Fruit fly (Drosophila melanogaster) whole organism, embryonic: ENCODE results near the gene CG3632.

Source experiments
- Aef1 ChIP-seq: fragments of 200-800 bp; sonication (Bioruptor generic); IDR thresholded peaks from 3 replicates; pipeline ENCODE4 v1.3.6; 2022; ENCODE audit warnings: missing biosample characterization, missing genetic modification characterization
- Antp ChIP-seq: fragments of 200-800 bp; sonication (Bioruptor generic); optimal IDR thresholded peaks from 3 replicates; lab custom pipeline; 2016; ENCODE audit warnings: missing biosample characterization, missing genetic modification characterization
- Atf6 ChIP-seq: fragments of 200-800 bp; sonication (Bioruptor generic); IDR thresholded peaks from 2 replicates; pipeline ENCODE4 v1.3.6; 2022; ENCODE audit warnings: missing biosample characterization, missing genetic modification characterization
- CG10366 ChIP-seq: fragments of 200-800 bp; sonication (Bioruptor generic); IDR thresholded peaks from 2 replicates; pipeline ENCODE4 v1.3.6; 2022; ENCODE audit warnings: missing biosample characterization, missing genetic modification characterization
- CG10431 ChIP-seq: fragments of 200-800 bp; sonication (Bioruptor generic); optimal IDR thresholded peaks from 3 replicates; lab custom pipeline; 2018; ENCODE audit warnings: missing biosample characterization, mild to moderate bottlenecking, missing genetic modification characterization
- CG10462 ChIP-seq: fragments of 200-800 bp; sonication (Bioruptor generic); optimal IDR thresholded peaks from 2 replicates; lab custom pipeline; 2016; ENCODE audit warnings: missing biosample characterization, missing genetic modification characterization
- CG10543 ChIP-seq: fragments of 200-800 bp; sonication (Bioruptor generic); optimal IDR thresholded peaks from 3 replicates; lab custom pipeline; 2017; ENCODE audit warnings: missing biosample characterization, mild to moderate bottlenecking, missing genetic modification characterization, moderate library complexity
- CG11093 ChIP-seq: fragments of 200-800 bp; sonication (Bioruptor generic); IDR thresholded peaks from 3 replicates; pipeline ENCODE4 v1.3.6; 2022; ENCODE audit warnings: missing biosample characterization, missing genetic modification characterization
- CG12071 ChIP-seq: fragments of 200-800 bp; sonication (Bioruptor generic); optimal IDR thresholded peaks from 3 replicates; lab custom pipeline; 2018; ENCODE audit warnings: missing biosample characterization, mild to moderate bottlenecking, missing genetic modification characterization
- CG12659 ChIP-seq: fragments of 200-800 bp; sonication (Bioruptor generic); optimal IDR thresholded peaks from 3 replicates; lab custom pipeline; 2017; ENCODE audit warnings: mild to moderate bottlenecking, missing biosample characterization, missing genetic modification reagents, missing genetic modification characterization
- CG12744 ChIP-seq: fragments of 200-800 bp; sonication (Bioruptor generic); optimal IDR thresholded peaks from 2 replicates; lab custom pipeline; 2016; ENCODE audit warnings: missing biosample characterization, missing genetic modification characterization
- CG12942 ChIP-seq: fragments of 200-800 bp; sonication (Bioruptor generic); optimal IDR thresholded peaks from 3 replicates; lab custom pipeline; 2016; ENCODE audit warnings: missing biosample characterization, missing genetic modification characterization
- CG1792 ChIP-seq: fragments of 200-800 bp; sonication (Bioruptor generic); optimal IDR thresholded peaks from 2 replicates; lab custom pipeline; 2016; ENCODE audit warnings: missing biosample characterization, missing genetic modification characterization
- CG18599 ChIP-seq: fragments of 200-800 bp; sonication (Bioruptor generic); optimal IDR thresholded peaks from 3 replicates; lab custom pipeline; 2017; ENCODE audit warnings: missing biosample characterization, missing genetic modification characterization, mild to moderate bottlenecking, moderate library complexity, missing genetic modification reagents
- CG2199 ChIP-seq: fragments of 200-800 bp; sonication (Bioruptor generic); IDR thresholded peaks from 3 replicates; pipeline ENCODE4 v1.3.6; 2022; ENCODE audit warnings: missing biosample characterization, missing genetic modification characterization
- CG30020 ChIP-seq: fragments of 200-800 bp; optimal IDR thresholded peaks from 2 replicates; lab custom pipeline; 2019; ENCODE audit warnings: missing biosample characterization, mild to moderate bottlenecking, missing genetic modification characterization, moderate library complexity
- CG3163 ChIP-seq: fragments of 200-800 bp; sonication (Bioruptor generic); optimal IDR thresholded peaks from 3 replicates; lab custom pipeline; 2016; ENCODE audit warnings: missing biosample characterization, missing genetic modification characterization
- CG32532 ChIP-seq: fragments of 200-800 bp; sonication (Bioruptor generic); IDR thresholded peaks from 2 replicates; pipeline ENCODE4 v1.3.6; 2022; ENCODE audit warnings: missing biosample characterization, missing genetic modification characterization
- CG6683 ChIP-seq: fragments of 200-800 bp; sonication (Bioruptor generic); optimal IDR thresholded peaks from 2 replicates; lab custom pipeline; 2017; ENCODE audit warnings: missing biosample characterization, mild to moderate bottlenecking, missing genetic modification characterization, missing genetic modification reagents
- CG7556 ChIP-seq: fragments of 200-800 bp; sonication (Bioruptor generic); optimal IDR thresholded peaks from 2 replicates; lab custom pipeline; 2017; ENCODE audit warnings: missing biosample characterization, mild to moderate bottlenecking, missing genetic modification characterization
- CG7963 ChIP-seq: fragments of 200-800 bp; sonication (Bioruptor generic); IDR thresholded peaks from 3 replicates; pipeline ENCODE4 v1.3.6; 2022; ENCODE audit warnings: missing biosample characterization, missing genetic modification characterization; ENCODE audit not compliant: partially characterized antibody
- CG8089 ChIP-seq: fragments of 200-800 bp; sonication (Bioruptor generic); optimal IDR thresholded peaks from 3 replicates; lab custom pipeline; 2016; ENCODE audit warnings: missing biosample characterization, missing genetic modification characterization
- CG8944 ChIP-seq: fragments of 200-800 bp; sonication (Bioruptor generic); optimal IDR thresholded peaks from 3 replicates; lab custom pipeline; 2016; ENCODE audit warnings: missing biosample characterization, missing genetic modification characterization
- CG9437 ChIP-seq: fragments of 200-800 bp; sonication (Bioruptor generic); optimal IDR thresholded peaks from 2 replicates; lab custom pipeline; 2018; ENCODE audit warnings: missing biosample characterization, mild to moderate bottlenecking, missing genetic modification characterization
- CG9609 ChIP-seq: fragments of 200-800 bp; sonication (Bioruptor generic); optimal IDR thresholded peaks from 3 replicates; lab custom pipeline; 2016; ENCODE audit warnings: missing biosample characterization, missing genetic modification characterization
- CG9817 ChIP-seq: fragments of 200-800 bp; sonication (Bioruptor generic); optimal IDR thresholded peaks from 2 replicates; lab custom pipeline; 2018; ENCODE audit warnings: missing biosample characterization, mild to moderate bottlenecking, missing genetic modification characterization, moderate library complexity
- Dbx ChIP-seq: fragments of 200-800 bp; sonication (Bioruptor generic); IDR thresholded peaks from 3 replicates; pipeline ENCODE4 v1.3.6; 2022; ENCODE audit warnings: missing biosample characterization, missing genetic modification characterization
- Dp ChIP-seq: fragments of 200-800 bp; sonication (Bioruptor generic); optimal IDR thresholded peaks from 2 replicates; lab custom pipeline; 2018; ENCODE audit warnings: missing biosample characterization, mild to moderate bottlenecking, missing genetic modification characterization, moderate library complexity
- Elba2 ChIP-seq: fragments of 200-800 bp; sonication (Bioruptor generic); optimal IDR thresholded peaks from 3 replicates; lab custom pipeline; 2016; ENCODE audit warnings: missing biosample characterization, missing genetic modification characterization
- Hr39 ChIP-seq: fragments of >200 bp; optimal IDR thresholded peaks from 2 replicates; lab custom pipeline; 2017
- MESR4 ChIP-seq: fragments of 200-800 bp; sonication (Bioruptor generic); optimal IDR thresholded peaks from 2 replicates; lab custom pipeline; 2018; ENCODE audit warnings: missing biosample characterization, mild to moderate bottlenecking, missing genetic modification characterization, moderate library complexity
- Med ChIP-seq: fragments of 200-800 bp; sonication (Bioruptor generic); peaks from one replicate; lab custom pipeline; 2016; ENCODE audit warnings: missing biosample characterization, missing genetic modification characterization, mild to moderate bottlenecking, inconsistent platforms, moderate library complexity
- Myb ChIP-seq: fragments of 200-800 bp; sonication (Bioruptor generic); optimal IDR thresholded peaks from 2 replicates; lab custom pipeline; 2016; ENCODE audit warnings: missing biosample characterization, missing genetic modification characterization
- Nf-YB ChIP-seq: fragments of 200-800 bp; sonication (Bioruptor generic); optimal IDR thresholded peaks from 3 replicates; lab custom pipeline; 2019; ENCODE audit warnings: missing biosample characterization, mild to moderate bottlenecking, missing genetic modification characterization, moderate library complexity
- cad ChIP-seq: fragments of >200 bp; optimal IDR thresholded peaks from 2 replicates; lab custom pipeline; 2017; ENCODE audit warnings: missing biosample characterization, missing genetic modification characterization
- emc ChIP-seq: fragments of 200-800 bp; sonication (Bioruptor generic); optimal IDR thresholded peaks from 2 replicates; lab custom pipeline; 2016; ENCODE audit warnings: missing biosample characterization, missing genetic modification characterization
- eve ChIP-seq, 2 experiments: fragments of >200 bp; optimal IDR thresholded peaks; 2 replicates each; lab custom pipeline; 2017; ENCODE audit warnings: missing biosample characterization in 2 of 2, missing genetic modification characterization in 2 of 2
- fru ChIP-seq: fragments of >200 bp; optimal IDR thresholded peaks from 2 replicates; lab custom pipeline; 2017
- lmd ChIP-seq: fragments of 200-800 bp; sonication (Bioruptor generic); IDR thresholded peaks from 2 replicates; pipeline ENCODE4 v1.3.6; 2022; ENCODE audit warnings: missing biosample characterization, missing genetic modification characterization
- lov ChIP-seq, 2 experiments: fragments of 200-800 bp in 1 of 2; fragments of >200 bp in 1 of 2; sonication (Bioruptor generic) in 1 of 2; IDR thresholded peaks in 1 of 2; optimal IDR thresholded peaks in 1 of 2; 2 replicates in 1 of 2; 3 replicates in 1 of 2; pipeline versions ENCODE4 v1.3.6 to Lab custom; 2017 to 2022; ENCODE audit warnings: missing biosample characterization in 1 of 2, missing genetic modification characterization in 1 of 2
- mld ChIP-seq: fragments of 200-800 bp; sonication (Bioruptor generic); IDR thresholded peaks from 3 replicates; pipeline ENCODE4 v1.3.6; 2022; ENCODE audit warnings: missing biosample characterization, missing genetic modification characterization; ENCODE audit not compliant: partially characterized antibody
- onecut ChIP-seq: fragments of 200-800 bp; sonication (Bioruptor generic); IDR thresholded peaks from 2 replicates; pipeline ENCODE4 v1.3.6; 2022; ENCODE audit warnings: missing biosample characterization, missing genetic modification characterization
- pb ChIP-seq: fragments of 200-800 bp; sonication (Bioruptor generic); optimal IDR thresholded peaks from 3 replicates; lab custom pipeline; 2016; ENCODE audit warnings: missing biosample characterization, missing genetic modification characterization
- phol ChIP-seq: fragments of 200-800 bp; sonication (Bioruptor generic); optimal IDR thresholded peaks from 3 replicates; lab custom pipeline; 2018; ENCODE audit warnings: missing biosample characterization, mild to moderate bottlenecking, missing genetic modification characterization, moderate library complexity
- psq ChIP-seq: fragments of 200-800 bp; sonication (Bioruptor generic); optimal IDR thresholded peaks from 2 replicates; lab custom pipeline; 2017; ENCODE audit warnings: missing biosample characterization, missing genetic modification characterization
- schlank ChIP-seq: fragments of 200-800 bp; sonication (Bioruptor generic); optimal IDR thresholded peaks from 2 replicates; lab custom pipeline; 2018; ENCODE audit warnings: missing biosample characterization, mild to moderate bottlenecking, missing genetic modification characterization
- sima ChIP-seq: fragments of 200-800 bp; sonication (Bioruptor generic); optimal IDR thresholded peaks from 2 replicates; lab custom pipeline; 2016; ENCODE audit warnings: missing biosample characterization, missing genetic modification characterization
- sisA ChIP-seq: fragments of 200-800 bp; sonication (Bioruptor generic); IDR thresholded peaks from 2 replicates; pipeline ENCODE4 v1.3.6; 2022; ENCODE audit warnings: missing biosample characterization, missing genetic modification characterization
- tll ChIP-seq, 2 experiments: fragments of 200-800 bp in 1 of 2; fragments of >200 bp in 1 of 2; sonication (Bioruptor generic) in 1 of 2; optimal IDR thresholded peaks; 2 replicates each; lab custom pipeline; 2017 to 2019; ENCODE audit warnings: missing biosample characterization in 2 of 2, missing genetic modification characterization in 2 of 2, mild to moderate bottlenecking in 1 of 2, moderate library complexity in 1 of 2
- trh ChIP-seq: fragments of 200-800 bp; sonication (Bioruptor generic); optimal IDR thresholded peaks from 2 replicates; lab custom pipeline; 2016; ENCODE audit warnings: missing biosample characterization, missing genetic modification characterization
- unc-4 ChIP-seq: fragments of 200-800 bp; sonication (Bioruptor generic); IDR thresholded peaks from 2 replicates; pipeline ENCODE4 v1.3.6; 2022; ENCODE audit warnings: missing biosample characterization, missing genetic modification characterization; ENCODE audit not compliant: partially characterized antibody

Gene CG3632

dm6 chrX:16275854-16276338 is 20.6 kb upstream of the CG3632 start, which contains the start of the genes kat80 and Prosalpha4 (continued):
- TF ChIP-seq sima (GFP tag; lab: Kevin White, UChicago) = no peak
- TF ChIP-seq Hr39 (lab: Kevin White, UChicago) = no peak
- peak; percentile 28 for TF ChIP-seq CG12659 (GFP tag; lab: Kevin White, UChicago)
- TF ChIP-seq tll (GFP tag; optimal IDR thresholded peaks at IDR 0.05; lab: Kevin White, UChicago) = no peak
- TF ChIP-seq CG18599 (GFP tag; lab: Kevin White, UChicago) = peak; percentile 56
- TF ChIP-seq CG11093 (GFP tag; lab: Robert Waterston, UW) = no peak
- TF ChIP-seq sisA (GFP tag; lab: Robert Waterston, UW) = no peak
- TF ChIP-seq schlank (tag; lab: Kevin White, UChicago) = peak; percentile 24
- TF ChIP-seq pb (GFP tag; lab: Kevin White, UChicago) = no peak
- TF ChIP-seq trh (GFP tag; lab: Kevin White, UChicago) = no peak
- TF ChIP-seq mld = no peak
- TF ChIP-seq CG10462 (GFP tag; lab: Kevin White, UChicago) = no peak
- peak; percentile 19 for TF ChIP-seq CG9437 (GFP tag; lab: Kevin White, UChicago)
- TF ChIP-seq Nf-YB (GFP tag; lab: Kevin White, UChicago) = no peak
- peak; percentile 78 for TF ChIP-seq CG30020 (tag; lab: Kevin White, UChicago)
- no peak for TF ChIP-seq cad (GFP tag; lab: Kevin White, UChicago)
- TF ChIP-seq CG3163 = no peak
- peak; percentile 37 for TF ChIP-seq phol (tag; lab: Kevin White, UChicago)
- TF ChIP-seq CG10431 (GFP tag; lab: Kevin White, UChicago) = no peak
- TF ChIP-seq Dp = peak; percentile 22
- TF ChIP-seq CG7963 (GFP tag; lab: Robert Waterston, UW) = peak; percentile 39; the same call in 1 of the 3 replicates
- TF ChIP-seq lmd = no peak
- TF ChIP-seq CG2199 (GFP tag; lab: Robert Waterston, UW) = no peak
- TF ChIP-seq Aef1 = peak; percentile 32; the same call in 1 of the 3 replicates
- peak; percentile 27 for TF ChIP-seq CG10543 (GFP tag; lab: Kevin White, UChicago)
- TF ChIP-seq CG10366 (GFP tag; lab: Robert Waterston, UW) = peak; percentile 68; the same call in 1 of the 2 replicates
- TF ChIP-seq CG32532 (GFP tag; lab: Robert Waterston, UW) = peak; percentile 58; the same call in 1 of the 2 replicates
- TF ChIP-seq CG9609 (GFP tag; lab: Kevin White, UChicago) = no peak
- no peak for TF ChIP-seq Atf6 (GFP tag; lab: Robert Waterston, UW)
- TF ChIP-seq CG12942 (GFP tag; lab: Kevin White, UChicago) = peak; percentile 7
- TF ChIP-seq CG12071 = no peak
- no peak for TF ChIP-seq CG8944 (GFP tag; lab: Kevin White, UChicago)
- TF ChIP-seq CG8089 (GFP tag; lab: Kevin White, UChicago) = no peak
- no peak for TF ChIP-seq MESR4 (GFP tag; lab: Kevin White, UChicago)
- TF ChIP-seq CG9817 (tag; lab: Kevin White, UChicago) = peak; percentile 29
- no peak for TF ChIP-seq fru (lab: Kevin White, UChicago)
- peak; percentile 60 for TF ChIP-seq Med (GFP tag; lab: Kevin White, UChicago)
- TF ChIP-seq CG7556 = no peak
- no peak for TF ChIP-seq Myb (GFP tag; lab: Kevin White, UChicago)
- TF ChIP-seq Antp (GFP tag; lab: Kevin White, UChicago) = peak; percentile 3
- TF ChIP-seq emc (GFP tag; lab: Kevin White, UChicago) = no peak
- no peak for TF ChIP-seq psq (GFP tag; lab: Kevin White, UChicago)
- TF ChIP-seq Elba2 (GFP tag; lab: Kevin White, UChicago) = no peak
- no peak for TF ChIP-seq eve (GFP tag; optimal IDR thresholded peaks at IDR 0.05; lab: Kevin White, UChicago)
- no peak for TF ChIP-seq CG1792 (GFP tag; lab: Kevin White, UChicago)
- TF ChIP-seq unc-4 (GFP tag; lab: Robert Waterston, UW) = peak; percentile 69
- no peak for TF ChIP-seq CG6683
- TF ChIP-seq lov (optimal IDR thresholded peaks at IDR 0.05; lab: Kevin White, UChicago) = no peak
- TF ChIP-seq lov (GFP tag; IDR thresholded peaks at IDR 0.05; lab: Robert Waterston, UW) = no peak
- TF ChIP-seq Dbx = no peak
- TF ChIP-seq onecut (GFP tag; lab: Robert Waterston, UW) = 0 out of 2 replicates have a peak, but pooled peaks have one; percentile 32
- TF ChIP-seq CG12744 (GFP tag; lab: Kevin White, UChicago) = no peak
